Fruit fly (Drosophila melanogaster): Measurements from ENCODE around the gene Set.
A peak's percentile ranks its signal among the peaks of the same experiment; 100 is the strongest.

Set gene

DNA sequence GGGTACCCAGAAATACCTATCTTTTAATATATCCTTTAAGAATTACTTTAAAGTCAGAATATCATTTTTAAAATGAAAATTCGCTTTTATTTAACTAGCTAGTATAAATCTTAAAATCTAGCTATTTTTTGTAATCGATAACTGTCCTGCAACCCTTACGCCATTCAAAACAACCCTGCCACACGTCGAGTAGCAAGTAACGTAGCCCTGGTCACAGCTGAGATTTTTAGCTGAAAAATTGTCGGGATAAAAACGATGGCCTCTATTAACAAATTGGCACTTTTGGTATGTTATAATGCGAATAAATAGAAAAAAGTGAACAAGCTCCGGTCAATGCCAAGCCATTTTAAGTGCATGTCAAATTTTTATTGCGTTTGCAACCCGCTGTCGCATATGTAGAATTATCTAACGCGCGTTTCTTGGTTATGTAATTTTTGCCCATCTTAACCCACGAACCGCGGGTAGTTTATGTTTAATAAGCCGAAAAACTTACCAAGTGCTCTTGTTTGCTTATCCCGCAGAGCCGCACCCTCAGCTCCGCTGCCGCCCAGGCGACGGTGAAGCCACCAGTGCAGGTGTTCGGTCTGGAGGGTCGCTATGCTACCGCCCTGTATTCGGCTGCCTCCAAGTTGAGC, 2.2 kb downstream of the Set start, which contains the start of gene ATPsynO (continued):
- no peak for TF ChIP-seq Tbp (GFP tag; optimal IDR thresholded peaks at IDR 0.05)
- TF ChIP-seq CG8944 (GFP tag; optimal IDR thresholded peaks at IDR 0.05), result no peak
- no peak for TF ChIP-seq gem (tag; optimal IDR thresholded peaks at IDR 0.05)
- peak; percentile 93 for TF ChIP-seq MESR4 (GFP tag; optimal IDR thresholded peaks at IDR 0.05)
- TF ChIP-seq Doc3 (GFP tag; IDR thresholded peaks at IDR 0.05; ENCODE audit: partially characterized antibody), result no peak
- TF ChIP-seq wek (GFP tag; optimal IDR thresholded peaks at IDR 0.05), result no peak
- TF ChIP-seq sisA (GFP tag; IDR thresholded peaks at IDR 0.05), result no peak
- TF ChIP-seq Ets65A (GFP tag), result peak; percentile 60
- peak; percentile 12 for TF ChIP-seq CG9797 (GFP tag; optimal IDR thresholded peaks at IDR 0.05)
- peak; percentile 52 for TF ChIP-seq Dp (GFP tag; optimal IDR thresholded peaks at IDR 0.05)
- peak; percentile 7; the same call in 1 of the 2 replicates for TF ChIP-seq amos (GFP tag; IDR thresholded peaks at IDR 0.05; ENCODE audit: partially characterized antibody)
- TF ChIP-seq sima (GFP tag; optimal IDR thresholded peaks at IDR 0.05), result no peak
- TF ChIP-seq CkIIα-i1 (GFP tag; IDR thresholded peaks at IDR 0.05), result no peak
- TF ChIP-seq caup (GFP tag; optimal IDR thresholded peaks at IDR 0.05; ENCODE audit: severe bottlenecking), result peak; percentile 23
- TF ChIP-seq CG2120 (GFP tag; optimal IDR thresholded peaks at IDR 0.05), result peak; percentile 58
- no peak for TF ChIP-seq Bteb2 (GFP tag; optimal IDR thresholded peaks at IDR 0.05)
- peak; percentile 23 for TF ChIP-seq Sin3A (optimal IDR thresholded peaks at IDR 0.05)
- no peak for TF ChIP-seq tap (tag; optimal IDR thresholded peaks at IDR 0.05)
- peak; percentile 43 for TF ChIP-seq CG12155 (GFP tag; optimal IDR thresholded peaks at IDR 0.05)
- no peak for TF ChIP-seq run (tag; optimal IDR thresholded peaks at IDR 0.05)
- TF ChIP-seq CG13123 (GFP tag; optimal IDR thresholded peaks at IDR 0.05), result no peak
- TF ChIP-seq CG7786 (GFP tag; optimal IDR thresholded peaks at IDR 0.05), result no peak
- peak; percentile 78 for TF ChIP-seq row (GFP tag; IDR thresholded peaks at IDR 0.05)
- no peak for TF ChIP-seq fru (optimal IDR thresholded peaks at IDR 0.05)
- peak; percentile 46 for TF ChIP-seq gfzf (GFP tag; optimal IDR thresholded peaks at IDR 0.05)
- no peak for TF ChIP-seq CG6654 (GFP tag; optimal IDR thresholded peaks at IDR 0.05)
- peak; percentile 51 for TF ChIP-seq Myb (GFP tag; optimal IDR thresholded peaks at IDR 0.05)
- TF ChIP-seq cwo (GFP tag; optimal IDR thresholded peaks at IDR 0.05), result no peak
- no peak for TF ChIP-seq ems (GFP tag; optimal IDR thresholded peaks at IDR 0.05)
- no peak for TF ChIP-seq Lhr (GFP tag; optimal IDR thresholded peaks at IDR 0.05)
- TF ChIP-seq da (GFP tag; optimal IDR thresholded peaks at IDR 0.05), result no peak
- TF ChIP-seq br (optimal IDR thresholded peaks at IDR 0.05), result no peak
- no peak for TF ChIP-seq jing (GFP tag; optimal IDR thresholded peaks at IDR 0.05)
- peak; percentile 67 for TF ChIP-seq CG15514 (GFP tag; optimal IDR thresholded peaks at IDR 0.05)
- TF ChIP-seq Stat92E (GFP tag; optimal IDR thresholded peaks at IDR 0.05), result peak in 1 of 3 experiments; percentile 6
- TF ChIP-seq C15 (GFP tag; IDR thresholded peaks at IDR 0.05), result no peak
- TF ChIP-seq CG14050 (GFP tag; IDR thresholded peaks at IDR 0.05), result no peak
- peak; percentile 62 for TF ChIP-seq CG12659 (GFP tag; optimal IDR thresholded peaks at IDR 0.05)
- TF ChIP-seq CG1603 (tag; optimal IDR thresholded peaks at IDR 0.05), result peak; percentile 79
- peak; percentile 8 for TF ChIP-seq Max (GFP tag; optimal IDR thresholded peaks at IDR 0.05)
- TF ChIP-seq CG12071 (GFP tag; optimal IDR thresholded peaks at IDR 0.05), result no peak
- no peak for TF ChIP-seq aop (GFP tag; IDR thresholded peaks at IDR 0.05)
- no peak for TF ChIP-seq CG10462 (GFP tag; optimal IDR thresholded peaks at IDR 0.05)
- no peak for TF ChIP-seq corto (GFP tag; optimal IDR thresholded peaks at IDR 0.05)
- TF ChIP-seq CG6254 (GFP tag; optimal IDR thresholded peaks at IDR 0.05), result no peak
- no peak for TF ChIP-seq CG1233 (GFP tag; optimal IDR thresholded peaks at IDR 0.05)
- no peak for TF ChIP-seq Aef1 (GFP tag; IDR thresholded peaks at IDR 0.05)
- peak; percentile 8 to 86 for TF ChIP-seq crp (GFP tag; optimal IDR thresholded peaks at IDR 0.05)
- TF ChIP-seq eyg (GFP tag; optimal IDR thresholded peaks at IDR 0.05), result peak; percentile 11
- TF ChIP-seq stwl (tag; optimal IDR thresholded peaks at IDR 0.05), result peak; percentile 80
- TF ChIP-seq CG3726 (GFP tag; IDR thresholded peaks at IDR 0.05), result no peak

Measured in whole organism, embryonic.